Worm (Caenorhabditis elegans): ENCODE data around the gene Y37E11AM.3.

Y37E11AM.3 gene

ce11 chrIV:3721973-3722372 lies 3.0 kb upstream of the Y37E11AM.3 start:
- TF ChIP-seq aha-1 (tag) (no peak), daf-12 (tag; optimal IDR thresholded peaks at IDR 0.05) (no peak), zfp-3 (GFP tag; conservative IDR thresholded peaks at IDR 0.05) (no peak), nhr-102 (tag; optimal IDR thresholded peaks at IDR 0.05) (no peak), hlh-11 (tag; optimal IDR thresholded peaks at IDR 0.05) (no peak), gei-8 (GFP tag; optimal IDR thresholded peaks at IDR 0.05) (no peak), lim-7 (GFP tag; IDR thresholded peaks at IDR 0.05) (no peak), R02D3.7 (tag; optimal IDR thresholded peaks at IDR 0.05) (no peak), ZK546.5 (tag; optimal IDR thresholded peaks at IDR 0.05) (no peak), F10B5.3 (tag; optimal IDR thresholded peaks at IDR 0.05) (no peak), nhr-25 (tag; optimal IDR thresholded peaks at IDR 0.05; ENCODE audit: borderline replicate concordance, insufficient read depth) (no peak), lin-29 (GFP tag; IDR thresholded peaks at IDR 0.05) (no peak), vab-7 (GFP tag; IDR thresholded peaks at IDR 0.05) (no peak), snpc-1.2 (GFP tag; IDR thresholded peaks at IDR 0.05) (no peak), php-3 (GFP tag; IDR thresholded peaks at IDR 0.05) (no peak), D1046.2 (GFP tag; IDR thresholded peaks at IDR 0.05) (no peak), ctbp-1 (GFP tag; IDR thresholded peaks at IDR 0.05) (no peak), daf-16 (GFP tag; optimal IDR thresholded peaks at IDR 0.05) (no peak), daf-16 (tag; optimal IDR thresholded peaks at IDR 0.05) (peak; percentile 57), nhr-10 (tag; optimal IDR thresholded peaks at IDR 0.05) (no peak), nhr-28 (tag; optimal IDR thresholded peaks at IDR 0.05) (peak; percentile 16), sdz-12 (GFP tag; optimal IDR thresholded peaks at IDR 0.05) (no peak), aly-2 (tag; optimal IDR thresholded peaks at IDR 0.05) (no peak), mxl-3 (GFP tag; optimal IDR thresholded peaks at IDR 0.05) (no peak), dve-1 (tag; optimal IDR thresholded peaks at IDR 0.05; ENCODE audit: insufficient read depth) (peak; percentile 32), dmd-6 (GFP tag; IDR thresholded peaks at IDR 0.05) (0 out of 2 replicates have a peak, but pooled peaks have one; percentile 15), arid-1 (GFP tag; conservative IDR thresholded peaks at IDR 0.05) (no peak), pqm-1 (tag; optimal IDR thresholded peaks at IDR 0.05) (peak; percentile 20), nhr-77 (tag; optimal IDR thresholded peaks at IDR 0.05) (no peak), pha-4 (GFP tag; IDR thresholded peaks at IDR 0.05) (no peak), pha-4 (tag; optimal IDR thresholded peaks at IDR 0.05) (no peak)

ce11 chrIV:3720644-3721043 lies 1.7 kb upstream of the Y37E11AM.3 start:
- TF ChIP-seq nhr-41 (GFP tag; IDR thresholded peaks at IDR 0.05) (no peak), nhr-28 (tag; optimal IDR thresholded peaks at IDR 0.05) (peak; percentile 30), daf-16 (GFP tag; optimal IDR thresholded peaks at IDR 0.05) (no peak), daf-16 (tag; optimal IDR thresholded peaks at IDR 0.05) (peak; percentile 34), sdz-12 (GFP tag; optimal IDR thresholded peaks at IDR 0.05) (no peak)

ce11 chrIV:3710737-3711136 lies 8.2 kb downstream of the Y37E11AM.3 start:
- TF ChIP-seq dmd-6 (GFP tag; IDR thresholded peaks at IDR 0.05) (no peak), nhr-76 (tag; optimal IDR thresholded peaks at IDR 0.05) (no peak), aha-1 (tag) (no peak), lin-15B (tag; optimal IDR thresholded peaks at IDR 0.05) (no peak), zip-11 (GFP tag; IDR thresholded peaks at IDR 0.05) (no peak), arid-1 (GFP tag; conservative IDR thresholded peaks at IDR 0.05) (no peak), attf-4 (tag; optimal IDR thresholded peaks at IDR 0.05) (no peak)

- no peak for TF ChIP-seq daf-16 (GFP tag; optimal IDR thresholded peaks at IDR 0.05)
- TF ChIP-seq daf-16 (tag; optimal IDR thresholded peaks at IDR 0.05), result no peak
- TF ChIP-seq madf-5 (GFP tag; IDR thresholded peaks at IDR 0.05), result no peak
- TF ChIP-seq Y105C5A.15 (GFP tag; IDR thresholded peaks at IDR 0.05), result no peak
- TF ChIP-seq pha-4 (GFP tag; IDR thresholded peaks at IDR 0.05), result no peak
- no peak for TF ChIP-seq pha-4 (tag; optimal IDR thresholded peaks at IDR 0.05)
- TF ChIP-seq aha-1 (tag), result peak; percentile 34
- no peak for TF ChIP-seq R02D3.7 (tag; optimal IDR thresholded peaks at IDR 0.05)
- TF ChIP-seq mes-2 (tag; optimal IDR thresholded peaks at IDR 0.05; ENCODE audit: poor library complexity, severe bottlenecking), result no peak
Measured at ce11 chrIV:3709200-3709599, 9.8 kb downstream of the Y37E11AM.3 start, which contains the start of gene Y37E11AL.1. Y37E11AL.1 (plus strand) TSS chrIV:3709500.

All from whole organism, L4 larva.